Worm (Caenorhabditis elegans) whole organism, L3 larva: Measurements from ENCODE around the gene F46F5.5.

ENCODE experiments used
- R02D3.7 ChIP-seq: fragments of 150-350 bp; optimal IDR thresholded peaks from 2 replicates; lab custom pipeline; 2014; ENCODE audit warnings: missing biosample characterization, missing genetic modification characterization
- ama-1 ChIP-seq: fragments of 150-350 bp; optimal IDR thresholded peaks from 2 replicates; lab custom pipeline; 2018
- ceh-16 ChIP-seq: sonication (generic microtip); optimal IDR thresholded peaks from 2 replicates; lab custom pipeline; 2017; ENCODE audit warnings: missing biosample characterization, missing genetic modification characterization
- egl-5 ChIP-seq: fragments of 150-350 bp; optimal IDR thresholded peaks from 2 replicates; lab custom pipeline; 2017; ENCODE audit warnings: missing biosample characterization, missing genetic modification reagents, missing genetic modification characterization, inconsistent platforms
- mdl-1 ChIP-seq: fragments of 150-350 bp; optimal IDR thresholded peaks from 2 replicates; lab custom pipeline; 2014; ENCODE audit warnings: missing biosample characterization, missing genetic modification characterization
- nhr-237 ChIP-seq: fragments of 150-350 bp; optimal IDR thresholded peaks from 2 replicates; lab custom pipeline; 2014; ENCODE audit warnings: missing biosample characterization, missing genetic modification characterization
- pqm-1 ChIP-seq: fragments of 150-350 bp; optimal IDR thresholded peaks from 2 replicates; lab custom pipeline; 2017; ENCODE audit warnings: missing biosample characterization, missing genetic modification characterization, inconsistent platforms
- unc-39 ChIP-seq: sonication (generic microtip); optimal IDR thresholded peaks from 4 replicates; lab custom pipeline; 2017; ENCODE audit warnings: missing biosample characterization, missing genetic modification characterization
- ztf-4 ChIP-seq: fragments of 150-350 bp; optimal IDR thresholded peaks from 2 replicates; lab custom pipeline; 2014; ENCODE audit warnings: missing biosample characterization, missing genetic modification characterization

DNA sequence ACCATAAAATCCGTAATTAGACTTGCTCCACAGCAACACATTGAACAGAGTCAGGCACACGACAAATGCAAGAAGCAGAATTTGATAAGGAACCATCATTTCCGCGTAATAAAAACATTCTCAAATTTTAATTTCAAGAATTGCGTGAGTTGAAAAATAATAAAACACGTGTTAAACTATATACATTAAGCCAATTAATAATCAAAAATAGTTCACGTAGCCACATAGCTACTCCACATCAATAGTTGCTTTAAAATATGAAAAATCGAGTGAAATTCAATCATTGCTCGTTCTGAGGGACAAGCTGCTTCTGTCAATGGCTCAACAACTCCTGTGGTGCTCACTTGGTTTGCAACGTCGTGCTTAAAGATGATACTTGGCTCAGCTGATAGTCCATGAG is 29.9 kb downstream of the F46F5.5 start, which contains the start of gene Y39F10A.3:
- TF ChIP-seq ama-1 (no peak), pqm-1 (tag; lab: Kevin White, UChicago) (no peak), unc-39 (tag; lab: Kevin White, UChicago) (no peak), nhr-237 (no peak), mdl-1 (tag; lab: Kevin White, UChicago) (no peak), egl-5 (tag; lab: Kevin White, UChicago) (no peak), R02D3.7 (tag; lab: Kevin White, UChicago) (no peak), ztf-4 (tag; lab: Kevin White, UChicago) (no peak), ceh-16 (no peak)
